Worm (Caenorhabditis elegans) whole organism, midembryonic: ENCODE results near the gene srj-32.
"Not testable (repeated sequence)": the region's sequence is repeated elsewhere in the genome, so short reads cannot be mapped to it uniquely, and the experiment has no call there.

ENCODE experiments used
- T22C8.4 ChIP-seq: fragments of 200-800 bp; sonication (Bioruptor generic); IDR thresholded peaks from 2 replicates; pipeline ENCODE4 v1.3.6; 2022; ENCODE audit warnings: missing genetic modification characterization, missing compliant biosample characterization
- cog-1 ChIP-seq: sonication (generic microtip); optimal IDR thresholded peaks from 2 replicates; lab custom pipeline; 2016; ENCODE audit warnings: missing genetic modification characterization, missing compliant biosample characterization
- flt-1 ChIP-seq: fragments of 200-800 bp; sonication (Bioruptor generic); IDR thresholded peaks from 2 replicates; pipeline ENCODE4 v1.3.6; 2022; ENCODE audit warnings: missing genetic modification characterization, missing compliant biosample characterization
- klf-2 ChIP-seq: fragments of 200-800 bp; sonication (Bioruptor generic); conservative IDR thresholded peaks from 2 replicates; pipeline ENCODE4 v1.3.6; 2022; ENCODE audit warnings: missing genetic modification reagents, missing genetic modification characterization, missing compliant biosample characterization
- med-1 ChIP-seq: sonication (generic microtip); optimal IDR thresholded peaks from 2 replicates; lab custom pipeline; 2017; ENCODE audit warnings: missing genetic modification characterization, mild to moderate bottlenecking, missing compliant biosample characterization, antibody characterized with exemption, missing genetic modification reagents; ENCODE audit not compliant: insufficient read depth
- ref-1 ChIP-seq: fragments of 200-800 bp; sonication (Bioruptor generic); conservative IDR thresholded peaks from 2 replicates; pipeline ENCODE4 v1.3.6; 2022; ENCODE audit warnings: missing genetic modification reagents, missing genetic modification characterization, missing compliant biosample characterization
- tab-1 ChIP-seq: fragments of 200-800 bp; sonication (Bioruptor generic); IDR thresholded peaks from 2 replicates; pipeline ENCODE4 v1.3.6; 2022; ENCODE audit warnings: missing genetic modification characterization, missing compliant biosample characterization
- ztf-23 ChIP-seq: fragments of 200-800 bp; sonication (Bioruptor generic); IDR thresholded peaks from 2 replicates; pipeline ENCODE4 v1.3.6; 2022; ENCODE audit warnings: missing genetic modification reagents, missing genetic modification characterization, missing compliant biosample characterization
- ztf-29 ChIP-seq: fragments of 200-800 bp; sonication (Bioruptor generic); IDR thresholded peaks from 2 replicates; pipeline ENCODE4 v1.3.6; 2022; ENCODE audit warnings: missing genetic modification reagents, missing genetic modification characterization, missing compliant biosample characterization

The srj-32 gene

ce11 chrV:7326928-7327327 is 29.8 kb upstream of the srj-32 start, which contains the start of gene F10G2.4:
TSS of gene F10G2.4 (plus strand) at chrV:7327228.
- no peak for TF ChIP-seq ztf-29 (GFP tag; lab: Robert Waterston, UW)
- TF ChIP-seq flt-1 (GFP tag; lab: Robert Waterston, UW): no peak
- TF ChIP-seq ztf-23 (GFP tag; lab: Robert Waterston, UW): no peak
- no peak for TF ChIP-seq tab-1 (GFP tag; lab: Robert Waterston, UW)
- no peak for TF ChIP-seq klf-2 (GFP tag; lab: Robert Waterston, UW)
- no peak for TF ChIP-seq ref-1 (GFP tag; lab: Robert Waterston, UW)
- no peak for TF ChIP-seq cog-1 (tag; lab: Kevin White, UChicago)
- no peak for TF ChIP-seq med-1 (GFP tag; lab: Kevin White, UChicago)
- no peak for TF ChIP-seq T22C8.4 (GFP tag; lab: Robert Waterston, UW)

- TF ChIP-seq T22C8.4 (GFP tag; lab: Robert Waterston, UW): no peak
- no peak for TF ChIP-seq flt-1 (GFP tag; lab: Robert Waterston, UW)
Observed at ce11 chrV:7325285-7325684, 28.1 kb upstream of the srj-32 start, which contains the start of gene srx-92. TSS of gene srx-92 (minus strand) at chrV:7325385.

ce11 chrV:7321915-7322314 is 24.8 kb upstream of the srj-32 start, which contains the start of gene F10G2.10:
TSS of gene F10G2.10 (plus strand) at chrV:7322215.
- no peak for TF ChIP-seq ref-1 (GFP tag; lab: Robert Waterston, UW)
- no peak for TF ChIP-seq klf-2 (GFP tag; lab: Robert Waterston, UW)
- TF ChIP-seq tab-1 (GFP tag; lab: Robert Waterston, UW): no peak
- TF ChIP-seq cog-1 (tag; lab: Kevin White, UChicago): no peak
- no peak for TF ChIP-seq med-1 (GFP tag; lab: Kevin White, UChicago)

- TF ChIP-seq cog-1 (tag; lab: Kevin White, UChicago): no peak
- no peak for TF ChIP-seq T22C8.4 (GFP tag; lab: Robert Waterston, UW)
- TF ChIP-seq ztf-23 (GFP tag; lab: Robert Waterston, UW): no peak
- TF ChIP-seq klf-2 (GFP tag; lab: Robert Waterston, UW): no peak
- TF ChIP-seq med-1 (GFP tag; lab: Kevin White, UChicago): no peak
- TF ChIP-seq ztf-29 (GFP tag; lab: Robert Waterston, UW): no peak
- TF ChIP-seq tab-1 (GFP tag; lab: Robert Waterston, UW): no peak
- TF ChIP-seq ref-1 (GFP tag; lab: Robert Waterston, UW): no peak
- no peak for TF ChIP-seq flt-1 (GFP tag; lab: Robert Waterston, UW)
Observed at ce11 chrV:7320909-7321308, 23.7 kb upstream of the srj-32 start, which contains the start of gene lmd-4. TSS of gene lmd-4 (minus strand) at chrV:7321009.

- TF ChIP-seq ztf-29 (GFP tag; lab: Robert Waterston, UW) (no peak), klf-2 (GFP tag; lab: Robert Waterston, UW) (no peak), ref-1 (GFP tag; lab: Robert Waterston, UW) (no peak), tab-1 (GFP tag; lab: Robert Waterston, UW) (no peak), ztf-23 (GFP tag; lab: Robert Waterston, UW) (no peak), med-1 (GFP tag; lab: Kevin White, UChicago) (no peak), flt-1 (GFP tag; lab: Robert Waterston, UW) (no peak), T22C8.4 (GFP tag; lab: Robert Waterston, UW) (no peak), cog-1 (tag; lab: Kevin White, UChicago) (no peak)
Observed at ce11 chrV:7313233-7313632, 16.1 kb upstream of the srj-32 start, which contains the start of gene srx-6. TSS of gene srx-6 (minus strand) at chrV:7313333.

- TF ChIP-seq cog-1 (tag; lab: Kevin White, UChicago) (no peak), T22C8.4 (GFP tag; lab: Robert Waterston, UW) (no peak), ztf-23 (GFP tag; lab: Robert Waterston, UW) (no peak), klf-2 (GFP tag; lab: Robert Waterston, UW) (no peak)
Observed at ce11 chrV:7307089-7307488, 9.9 kb upstream of the srj-32 start, which contains the start of gene F07G11.1. TSS of gene F07G11.1 (plus strand) at chrV:7307389.

ce11 chrV:7304506-7304905 is 7.3 kb upstream of the srj-32 start, which contains the start of gene F07G11.2:
TSS of gene F07G11.2 (plus strand) at chrV:7304806.
- TF ChIP-seq ref-1, T22C8.4, flt-1 (GFP tag; lab: Robert Waterston, UW): not testable (repeated sequence)

- TF ChIP-seq flt-1 (GFP tag; lab: Robert Waterston, UW): no peak
- no peak for TF ChIP-seq cog-1 (tag; lab: Kevin White, UChicago)
- no peak for TF ChIP-seq ztf-23 (GFP tag; lab: Robert Waterston, UW)
- no peak for TF ChIP-seq ztf-29 (GFP tag; lab: Robert Waterston, UW)
- TF ChIP-seq klf-2 (GFP tag; lab: Robert Waterston, UW): no peak
- no peak for TF ChIP-seq med-1 (GFP tag; lab: Kevin White, UChicago)
- no peak for TF ChIP-seq ref-1 (GFP tag; lab: Robert Waterston, UW)
- TF ChIP-seq tab-1 (GFP tag; lab: Robert Waterston, UW): no peak
- no peak for TF ChIP-seq T22C8.4 (GFP tag; lab: Robert Waterston, UW)
Observed at ce11 chrV:7298463-7298862, 1.3 kb upstream of the srj-32 start, which contains the start of gene F07G11.3. TSS of gene F07G11.3 (plus strand) at chrV:7298763.

- TF ChIP-seq klf-2 (GFP tag; lab: Robert Waterston, UW) (no peak), cog-1 (tag; lab: Kevin White, UChicago) (no peak), ztf-29 (GFP tag; lab: Robert Waterston, UW) (no peak), ztf-23 (GFP tag; lab: Robert Waterston, UW) (no peak), tab-1 (GFP tag; lab: Robert Waterston, UW) (no peak), med-1 (GFP tag; lab: Kevin White, UChicago) (no peak), T22C8.4 (GFP tag; lab: Robert Waterston, UW) (no peak), flt-1 (GFP tag; lab: Robert Waterston, UW) (no peak), ref-1 (GFP tag; lab: Robert Waterston, UW) (no peak)
Observed at ce11 chrV:7295270-7295669, 1.9 kb downstream of the srj-32 start, which contains the start of gene F07G11.4. TSS of gene F07G11.4 (minus strand) at chrV:7295370.
